Worm (Caenorhabditis elegans) whole organism, L1 larva: ENCODE results near the gene C18H7.4.

Experiments
- aly-2 ChIP-seq: fragments of 150-350 bp; optimal IDR thresholded peaks from 2 replicates; lab custom pipeline; 2014; ENCODE audit warnings: missing biosample characterization, missing genetic modification characterization
- dpl-1 ChIP-seq, 3 experiments: fragments of 150-350 bp in 2 of 3; sonication (generic microtip) in 1 of 3; optimal IDR thresholded peaks; 2 replicates each; lab custom pipeline; 2014 to 2017; ENCODE audit warnings: missing biosample characterization in 3 of 3, missing genetic modification characterization in 3 of 3, missing genetic modification reagents in 3 of 3
- hpl-2 ChIP-seq: fragments of 150-350 bp; optimal IDR thresholded peaks from 2 replicates; lab custom pipeline; 2014; ENCODE audit warnings: missing biosample characterization, missing genetic modification reagents, missing genetic modification characterization
- jun-1 ChIP-seq: fragments of 150-350 bp; optimal IDR thresholded peaks from 2 replicates; lab custom pipeline; 2014; ENCODE audit warnings: missing biosample characterization, missing genetic modification reagents, missing genetic modification characterization
- lsy-2 ChIP-seq, 2 experiments: fragments of 150-350 bp; optimal IDR thresholded peaks; 2 replicates each; lab custom pipeline; 2014; ENCODE audit warnings: missing biosample characterization in 2 of 2, missing genetic modification characterization in 2 of 2
- pqm-1 ChIP-seq: sonication (generic microtip); optimal IDR thresholded peaks from 3 replicates; lab custom pipeline; 2017; ENCODE audit warnings: missing biosample characterization, missing genetic modification characterization
- unc-130 ChIP-seq: fragments of 150-350 bp; optimal IDR thresholded peaks from 2 replicates; lab custom pipeline; 2017; ENCODE audit warnings: missing biosample characterization, missing genetic modification characterization, inconsistent platforms
- ztf-11 ChIP-seq, 2 experiments: sonication (generic microtip); optimal IDR thresholded peaks; 2 replicates each; lab custom pipeline; 2016 to 2017; ENCODE audit warnings: missing genetic modification characterization in 2 of 2, missing biosample characterization in 1 of 2, missing compliant biosample characterization in 1 of 2

- TF ChIP-seq aly-2 (tag; lab: Kevin White, UChicago) (no peak), lsy-2 (tag; optimal IDR thresholded peaks at IDR 0.05; lab: Kevin White, UChicago) (no peak), pqm-1 (no peak), jun-1 (no peak), dpl-1 (GFP tag; optimal IDR thresholded peaks at IDR 0.05; lab: Kevin White, UChicago) (no peak), ztf-11 (tag; optimal IDR thresholded peaks at IDR 0.05; lab: Kevin White, UChicago) (no peak), unc-130 (tag; lab: Kevin White, UChicago) (no peak), hpl-2 (GFP tag; lab: Kevin White, UChicago) (no peak)
Measured at ce11 chrIV:619766-620165, 26.6 kb downstream of the C18H7.4 start.
